Worm (Caenorhabditis elegans): Measurements from ENCODE around the gene F20D6.15.

Gene F20D6.15

ce11 chrV:8195889-8196418 lies 7.7 kb upstream of the F20D6.15 start, which contains the start of gene F20D6.10:
TSS of gene F20D6.10 (minus strand) at chrV:8195939.
- TF ChIP-seq mec-3 (tag; optimal IDR thresholded peaks at IDR 0.05; ENCODE audit: borderline replicate concordance) (no peak), syd-9 (tag; optimal IDR thresholded peaks at IDR 0.05) (no peak), hlh-30 (tag; optimal IDR thresholded peaks at IDR 0.05; ENCODE audit: insufficient read depth) (peak; percentile 85), nfya-1 (tag; optimal IDR thresholded peaks at IDR 0.05) (peak; percentile 10), ttx-3 (tag; optimal IDR thresholded peaks at IDR 0.05) (no peak), hlh-15 (tag; optimal IDR thresholded peaks at IDR 0.05) (no peak), elt-2 (tag; optimal IDR thresholded peaks at IDR 0.05) (no peak), ceh-34 (tag; optimal IDR thresholded peaks at IDR 0.05) (no peak), ceh-18 (tag; optimal IDR thresholded peaks at IDR 0.05) (peak; percentile 71), unc-55 (GFP tag; optimal IDR thresholded peaks at IDR 0.05) (peak; percentile 82), fax-1 (tag; optimal IDR thresholded peaks at IDR 0.05) (no peak)

ce11 chrV:8190430-8190829 lies 2.2 kb upstream of the F20D6.15 start, which contains the start of gene F20D6.1:
TSS of gene F20D6.1 (plus strand) at chrV:8190730.
- TF ChIP-seq eyg-1 (tag; optimal IDR thresholded peaks at IDR 0.05) (no peak), pag-3 (tag; optimal IDR thresholded peaks at IDR 0.05; ENCODE audit: borderline replicate concordance) (no peak), pros-1 (tag; optimal IDR thresholded peaks at IDR 0.05) (no peak), K02D7.2 (tag; optimal IDR thresholded peaks at IDR 0.05) (no peak), unc-86 (tag; optimal IDR thresholded peaks at IDR 0.05) (no peak), nfya-1 (tag; optimal IDR thresholded peaks at IDR 0.05) (no peak), ceh-34 (tag; optimal IDR thresholded peaks at IDR 0.05) (no peak), T23F11.4 (GFP tag; optimal IDR thresholded peaks at IDR 0.05) (no peak), C08G9.2 (tag; optimal IDR thresholded peaks at IDR 0.05) (no peak), ttx-3 (tag; optimal IDR thresholded peaks at IDR 0.05) (no peak), sox-2 (GFP tag; IDR thresholded peaks at IDR 0.05) (no peak), hlh-8 (tag; optimal IDR thresholded peaks at IDR 0.05) (no peak), nhr-232 (tag; optimal IDR thresholded peaks at IDR 0.05) (no peak)

ce11 chrV:8190016-8190415 lies 1.7 kb upstream of the F20D6.15 start, which contains the start of gene F20D6.12:
TSS of gene F20D6.12 (minus strand) at chrV:8190116.
- TF ChIP-seq dve-1 (tag; optimal IDR thresholded peaks at IDR 0.05) (no peak), ceh-24 (tag; optimal IDR thresholded peaks at IDR 0.05) (no peak), tbx-7 (tag; optimal IDR thresholded peaks at IDR 0.05) (no peak), T23F11.4 (GFP tag; optimal IDR thresholded peaks at IDR 0.05) (no peak), fax-1 (tag; optimal IDR thresholded peaks at IDR 0.05) (no peak), ceh-30 (tag; optimal IDR thresholded peaks at IDR 0.05) (no peak), zip-5 (tag; optimal IDR thresholded peaks at IDR 0.05) (no peak), unc-55 (GFP tag; optimal IDR thresholded peaks at IDR 0.05) (no peak), hlh-15 (tag; optimal IDR thresholded peaks at IDR 0.05) (no peak), pax-1 (tag; optimal IDR thresholded peaks at IDR 0.05) (no peak), gmeb-2 (tag; optimal IDR thresholded peaks at IDR 0.05) (no peak), ceh-18 (tag; optimal IDR thresholded peaks at IDR 0.05) (no peak), C38D4.7 (GFP tag; optimal IDR thresholded peaks at IDR 0.05) (no peak), ceh-9 (tag; optimal IDR thresholded peaks at IDR 0.05) (no peak), ets-4 (tag; optimal IDR thresholded peaks at IDR 0.05) (no peak)

ce11 chrV:8185737-8186136 lies 2.5 kb downstream of the F20D6.15 start, which contains the start of gene F20D6.2:
TSS of gene F20D6.2 (plus strand) at chrV:8186037.
- TF ChIP-seq gmeb-2 (tag; optimal IDR thresholded peaks at IDR 0.05) (no peak), ceh-9 (tag; optimal IDR thresholded peaks at IDR 0.05) (no peak), ceh-45 (GFP tag; IDR thresholded peaks at IDR 0.05) (no peak), hlh-30 (tag; optimal IDR thresholded peaks at IDR 0.05; ENCODE audit: insufficient read depth) (no peak), C38D4.7 (GFP tag; optimal IDR thresholded peaks at IDR 0.05) (no peak), rnt-1 (tag; optimal IDR thresholded peaks at IDR 0.05) (no peak), dmd-4 (tag; optimal IDR thresholded peaks at IDR 0.05; ENCODE audit: borderline replicate concordance) (no peak), sox-4 (tag; optimal IDR thresholded peaks at IDR 0.05) (no peak), hlh-8 (tag; optimal IDR thresholded peaks at IDR 0.05) (no peak), nhr-232 (tag; optimal IDR thresholded peaks at IDR 0.05) (no peak), ceh-2 (tag; optimal IDR thresholded peaks at IDR 0.05) (no peak), sox-2 (GFP tag; IDR thresholded peaks at IDR 0.05) (no peak), madf-2 (tag; optimal IDR thresholded peaks at IDR 0.05) (no peak), fkh-6 (tag; optimal IDR thresholded peaks at IDR 0.05) (no peak)
